Worm (Caenorhabditis elegans): Measurements from ENCODE around the gene acy-2.
A peak's percentile ranks its signal among the peaks of the same experiment; 100 is the strongest.

The acy-2 gene

DNA sequence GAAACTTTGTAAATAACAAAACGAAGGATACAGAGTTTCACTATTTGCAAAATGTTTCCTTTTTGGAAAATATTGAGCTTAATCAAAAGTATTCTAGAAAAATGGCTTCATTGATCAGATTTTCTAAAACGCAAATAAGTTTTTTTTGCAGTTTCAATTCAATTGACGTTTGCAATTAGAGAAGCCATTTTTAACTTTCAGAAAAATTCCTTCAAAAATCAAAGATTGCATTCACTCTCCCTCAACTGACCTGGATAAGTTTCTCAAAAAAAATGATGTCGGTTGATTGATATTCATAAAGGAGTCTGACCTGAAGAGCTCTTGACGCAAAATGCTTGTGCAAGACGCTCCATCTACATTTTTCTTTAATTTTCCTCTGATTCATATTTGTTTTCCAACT, 2.1 kb upstream of the acy-2 start:
- TF ChIP-seq rnt-1 (tag; optimal IDR thresholded peaks at IDR 0.05) (no peak), jun-1 (tag; optimal IDR thresholded peaks at IDR 0.05) (no peak), aha-1 (tag; optimal IDR thresholded peaks at IDR 0.05) (no peak), ces-1 (GFP tag; optimal IDR thresholded peaks at IDR 0.05) (no peak), nhr-19 (GFP tag; conservative IDR thresholded peaks at IDR 0.05) (no peak), elt-3 (tag; optimal IDR thresholded peaks at IDR 0.05) (no peak), fkh-10 (GFP tag; optimal IDR thresholded peaks at IDR 0.05) (no peak), ceh-90 (tag; optimal IDR thresholded peaks at IDR 0.05) (no peak), unc-30 (tag; optimal IDR thresholded peaks at IDR 0.05) (no peak)

- TF ChIP-seq rnt-1 (tag; optimal IDR thresholded peaks at IDR 0.05), result no peak
- TF ChIP-seq blmp-1 (tag; optimal IDR thresholded peaks at IDR 0.05), result peak; percentile 64
- TF ChIP-seq mab-9 (GFP tag; IDR thresholded peaks at IDR 0.05), result no peak
- TF ChIP-seq alr-1 (tag; optimal IDR thresholded peaks at IDR 0.05; ENCODE audit: borderline replicate concordance), result no peak
- TF ChIP-seq swsn-7 (tag; optimal IDR thresholded peaks at IDR 0.05), result no peak
Measured at ce11 chrV:5982722-5983121, 6.9 kb downstream of the acy-2 start.

DNA sequence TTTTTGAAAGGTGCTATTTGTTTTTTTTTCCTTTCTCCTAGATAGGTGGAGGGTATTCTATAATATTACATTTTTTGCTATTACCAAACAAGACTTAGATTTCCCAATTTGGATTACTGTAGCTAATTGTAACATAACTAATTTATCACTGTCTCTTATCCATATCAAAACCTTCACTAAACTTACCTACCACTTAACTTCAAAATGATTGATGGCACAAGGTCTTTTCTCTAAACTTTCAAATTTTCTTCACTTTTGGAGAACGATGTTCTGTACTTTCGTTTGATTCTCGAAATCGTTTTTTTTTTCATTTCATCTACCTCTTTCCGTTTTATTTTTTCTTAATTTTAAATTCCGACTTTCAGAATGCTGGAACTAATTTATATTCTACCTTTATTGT, 7.6 kb downstream of the acy-2 start, which contains the start of gene dhs-16:
TSS of gene dhs-16 (plus strand) at position 366 of the 400 bp plus-strand sequence.
- TF ChIP-seq efl-1 (optimal IDR thresholded peaks at IDR 0.05) (no peak), efl-1 (GFP tag; optimal IDR thresholded peaks at IDR 0.05 in 1 of 2) (peak in 1 of 2 experiments; percentile 46), lir-3 (tag; optimal IDR thresholded peaks at IDR 0.05; ENCODE audit: poor library complexity) (no peak)

DNA sequence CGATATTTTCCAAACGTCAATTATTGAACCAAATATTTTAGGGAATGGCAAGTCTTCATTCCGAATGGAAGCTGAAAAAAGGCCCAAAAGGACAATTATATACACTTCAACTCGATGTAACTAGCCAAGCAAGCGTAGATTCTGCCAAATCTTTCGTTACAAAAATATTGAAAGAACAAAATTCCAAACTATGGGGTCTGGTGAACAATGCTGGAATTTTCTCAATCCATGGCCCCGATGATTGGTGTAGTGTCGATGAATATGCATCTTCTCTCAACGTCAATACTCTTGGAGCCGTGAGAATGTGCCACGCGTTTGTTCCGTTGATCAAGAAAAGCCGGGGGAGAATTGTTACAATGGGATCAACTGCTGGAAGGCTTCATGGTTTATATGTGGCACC, 8.4 kb downstream of the acy-2 start:
- TF ChIP-seq ces-1 (GFP tag; optimal IDR thresholded peaks at IDR 0.05), result no peak
- no peak for TF ChIP-seq snu-23 (GFP tag; optimal IDR thresholded peaks at IDR 0.05)
- TF ChIP-seq ceh-8 (GFP tag; optimal IDR thresholded peaks at IDR 0.05), result no peak
- TF ChIP-seq alr-1 (tag; optimal IDR thresholded peaks at IDR 0.05; ENCODE audit: borderline replicate concordance), result no peak
- no peak for TF ChIP-seq unc-62 (GFP tag; optimal IDR thresholded peaks at IDR 0.05)
- no peak for TF ChIP-seq unc-98 (GFP tag; IDR thresholded peaks at IDR 0.05)
- no peak for TF ChIP-seq hpl-2 (GFP tag; optimal IDR thresholded peaks at IDR 0.05)
- no peak for TF ChIP-seq rnt-1 (tag; optimal IDR thresholded peaks at IDR 0.05)

DNA sequence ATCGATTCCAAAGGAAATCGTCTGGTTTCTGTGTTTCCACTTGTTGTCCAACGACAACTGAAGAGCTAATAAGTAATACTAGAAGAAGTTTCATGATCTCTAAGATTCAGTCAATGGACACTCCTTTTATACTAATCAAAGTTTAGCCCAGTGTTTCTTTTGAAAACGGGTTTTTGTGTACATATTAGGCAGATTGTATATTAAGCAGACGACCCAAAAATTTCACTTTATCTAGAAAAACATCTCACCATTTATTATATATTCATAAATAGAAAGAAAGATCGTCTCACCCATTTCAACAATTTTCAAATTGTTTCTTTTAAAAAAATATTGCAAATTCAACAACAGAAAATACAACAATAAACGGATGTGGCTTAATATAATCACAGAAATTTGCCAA, 10.9 kb downstream of the acy-2 start, which contains the start of gene C10F3.7:
TSS of gene C10F3.7 (minus strand) at position 101 of the 400 bp plus-strand sequence.
- TF ChIP-seq ceh-63 (GFP tag; optimal IDR thresholded peaks at IDR 0.05), result no peak
- TF ChIP-seq nhr-11 (tag; optimal IDR thresholded peaks at IDR 0.05), result no peak
- TF ChIP-seq fos-1 (tag; optimal IDR thresholded peaks at IDR 0.05), result no peak

- TF ChIP-seq lin-39 (tag; optimal IDR thresholded peaks at IDR 0.05), result no peak
- TF ChIP-seq aly-2 (tag; optimal IDR thresholded peaks at IDR 0.05), result no peak
- TF ChIP-seq ces-1 (GFP tag; optimal IDR thresholded peaks at IDR 0.05), result no peak
- TF ChIP-seq lir-3 (tag; optimal IDR thresholded peaks at IDR 0.05; ENCODE audit: poor library complexity), result no peak
- peak; percentile 43 for TF ChIP-seq dsc-1 (tag; optimal IDR thresholded peaks at IDR 0.05)
- no peak for TF ChIP-seq egl-27 (tag; optimal IDR thresholded peaks at IDR 0.05)
- no peak for TF ChIP-seq zip-4 (GFP tag; optimal IDR thresholded peaks at IDR 0.05)
- no peak for TF ChIP-seq Y116A8C.19 (tag; optimal IDR thresholded peaks at IDR 0.05; ENCODE audit: borderline replicate concordance)
- TF ChIP-seq nhr-20 (tag; optimal IDR thresholded peaks at IDR 0.05), result no peak
Measured at ce11 chrV:5990383-5990782, 14.6 kb downstream of the acy-2 start, which contains the start of gene fut-8. TSS of gene fut-8 (minus strand) at chrV:5990483.

Data from whole organism, L1 larva.